Worm (Caenorhabditis elegans): Measurements from ENCODE around the gene Y43F8B.11.

- TF ChIP-seq unc-42 (tag; optimal IDR thresholded peaks at IDR 0.05) (no peak), nfya-1 (tag; optimal IDR thresholded peaks at IDR 0.05) (no peak), pha-2 (tag; optimal IDR thresholded peaks at IDR 0.05) (no peak), lin-11 (tag; optimal IDR thresholded peaks at IDR 0.05) (no peak)
Observed at ce11 chrV:19445442-19445841, 25.0 kb upstream of the Y43F8B.11 start, which contains the start of gene M04C3.1.

All from whole organism, late embryonic.